Worm (Caenorhabditis elegans) whole organism, late embryonic: Measurements from ENCODE around the gene Y47D7A.9.

Experiments
- ama-1 ChIP-seq: fragments of 150-350 bp; optimal IDR thresholded peaks from 2 replicates; lab custom pipeline; 2014
- ceh-9 ChIP-seq: sonication (generic microtip); optimal IDR thresholded peaks from 2 replicates; lab custom pipeline; 2016; ENCODE audit warnings: mild to moderate bottlenecking, missing genetic modification characterization, inconsistent platforms, missing compliant biosample characterization
- ets-4 ChIP-seq: sonication (generic microtip); optimal IDR thresholded peaks from 2 replicates; lab custom pipeline; 2016; ENCODE audit warnings: missing genetic modification characterization, missing compliant biosample characterization
- pax-1 ChIP-seq: fragments of 150-350 bp; optimal IDR thresholded peaks from 2 replicates; lab custom pipeline; 2014; ENCODE audit warnings: missing biosample characterization, missing genetic modification characterization
- pha-4 ChIP-seq: fragments of 150-350 bp; optimal IDR thresholded peaks from 2 replicates; lab custom pipeline; 2018; ENCODE audit warnings: missing biosample characterization, missing genetic modification reagents, missing genetic modification characterization
- syd-9 ChIP-seq: sonication (generic microtip); optimal IDR thresholded peaks from 2 replicates; lab custom pipeline; 2016; ENCODE audit warnings: mild to moderate bottlenecking, missing genetic modification characterization, moderate library complexity, missing compliant biosample characterization
- unc-55 ChIP-seq: sonication (generic microtip); optimal IDR thresholded peaks from 2 replicates; lab custom pipeline; 2017; ENCODE audit warnings: missing biosample characterization, missing genetic modification reagents, missing genetic modification characterization

- TF ChIP-seq pha-4 = no peak
- TF ChIP-seq unc-55 = no peak
- TF ChIP-seq syd-9 (tag; lab: Kevin White, UChicago) = no peak
- no peak for TF ChIP-seq ets-4 (tag; lab: Kevin White, UChicago)
- TF ChIP-seq ama-1 (lab: Kevin White, UChicago) = no peak
- no peak for TF ChIP-seq pax-1 (tag; lab: Kevin White, UChicago)
- TF ChIP-seq ceh-9 (tag; lab: Kevin White, UChicago) = no peak
Measured at ce11 chrV:4442749-4443381, 19.1 kb upstream of the Y47D7A.9 start, which contains the start of gene rft-1.
